Fruit fly (Drosophila melanogaster): ENCODE data around the gene psh.

- TF ChIP-seq Dll (optimal IDR thresholded peaks at IDR 0.05) (no peak), usp (GFP tag; optimal IDR thresholded peaks at IDR 0.05) (no peak)
Observed at dm6 chrX:18528166-18528733, 41.5 kb upstream of the psh start, which contains the start of the genes CG15042 and CG15047.

Measured in whole organism.